Worm (Caenorhabditis elegans) whole organism, midembryonic: ENCODE results near the gene tbc-19.

Experiments used
- T22C8.4 ChIP-seq: fragments of 200-800 bp; sonication (Bioruptor generic); IDR thresholded peaks from 2 replicates; pipeline ENCODE4 v1.3.6; 2022; ENCODE audit warnings: missing genetic modification characterization, missing compliant biosample characterization
- med-1 ChIP-seq: sonication (generic microtip); optimal IDR thresholded peaks from 2 replicates; lab custom pipeline; 2017; ENCODE audit warnings: missing genetic modification characterization, mild to moderate bottlenecking, missing compliant biosample characterization, antibody characterized with exemption, missing genetic modification reagents; ENCODE audit not compliant: insufficient read depth
- tab-1 ChIP-seq: fragments of 200-800 bp; sonication (Bioruptor generic); IDR thresholded peaks from 2 replicates; pipeline ENCODE4 v1.3.6; 2022; ENCODE audit warnings: missing genetic modification characterization, missing compliant biosample characterization

- no peak for TF ChIP-seq med-1 (GFP tag; lab: Kevin White, UChicago)
- no peak for TF ChIP-seq T22C8.4 (GFP tag; lab: Robert Waterston, UW)
- no peak for TF ChIP-seq tab-1 (GFP tag; lab: Robert Waterston, UW)
Measured at ce11 chrX:14001494-14001974, 10.8 kb downstream of the tbc-19 start, which contains the start of gene cytb-5.1.
